Worm (Caenorhabditis elegans) whole organism, L1 larva: ENCODE data around the gene chat-1.

Experiments
- ama-1 ChIP-seq: fragments of 150-350 bp; optimal IDR thresholded peaks from 2 replicates; lab custom pipeline; 2014
- ceh-88 ChIP-seq: fragments of 200-800 bp; sonication (Bioruptor generic); IDR thresholded peaks from 2 replicates; pipeline ENCODE4 v1.3.6; 2022; ENCODE audit warnings: missing genetic modification characterization, missing compliant biosample characterization
- dpl-1 ChIP-seq, 3 experiments: fragments of 150-350 bp in 2 of 3; sonication (generic microtip) in 1 of 3; optimal IDR thresholded peaks; 2 replicates each; lab custom pipeline; 2014 to 2017; ENCODE audit warnings: missing biosample characterization in 3 of 3, missing genetic modification characterization in 3 of 3, missing genetic modification reagents in 3 of 3
- efl-3 ChIP-seq: fragments of 200-800 bp; sonication (Bioruptor generic); optimal IDR thresholded peaks from 2 replicates; lab custom pipeline; 2018; ENCODE audit warnings: mild to moderate bottlenecking, missing genetic modification characterization, missing compliant biosample characterization
- jun-1 ChIP-seq: fragments of 150-350 bp; optimal IDR thresholded peaks from 2 replicates; lab custom pipeline; 2014; ENCODE audit warnings: missing biosample characterization, missing genetic modification reagents, missing genetic modification characterization
- nhr-11 ChIP-seq: fragments of 150-350 bp; optimal IDR thresholded peaks from 2 replicates; lab custom pipeline; 2014; ENCODE audit warnings: missing biosample characterization, missing genetic modification characterization
- nhr-19 ChIP-seq: fragments of 200-800 bp; sonication (Bioruptor generic); conservative IDR thresholded peaks from 2 replicates; pipeline ENCODE4 v1.3.6; 2022; ENCODE audit warnings: missing genetic modification characterization, missing compliant biosample characterization
- nhr-237 ChIP-seq: fragments of 150-350 bp; optimal IDR thresholded peaks from 2 replicates; lab custom pipeline; 2014; ENCODE audit warnings: missing biosample characterization, missing genetic modification characterization
- nhr-28 ChIP-seq: fragments of 150-350 bp; optimal IDR thresholded peaks from 2 replicates; lab custom pipeline; 2014; ENCODE audit warnings: missing biosample characterization, missing genetic modification characterization
- tbx-2 ChIP-seq: sonication (generic microtip); optimal IDR thresholded peaks from 2 replicates; lab custom pipeline; 2016; ENCODE audit warnings: missing genetic modification characterization, missing compliant biosample characterization
- unc-62 ChIP-seq: fragments of 150-350 bp; optimal IDR thresholded peaks from 2 replicates; lab custom pipeline; 2014; ENCODE audit warnings: missing biosample characterization, missing genetic modification reagents, missing genetic modification characterization
- ztf-11 ChIP-seq, 2 experiments: sonication (generic microtip); optimal IDR thresholded peaks; 2 replicates each; lab custom pipeline; 2016 to 2017; ENCODE audit warnings: missing genetic modification characterization in 2 of 2, missing biosample characterization in 1 of 2, missing compliant biosample characterization in 1 of 2

DNA sequence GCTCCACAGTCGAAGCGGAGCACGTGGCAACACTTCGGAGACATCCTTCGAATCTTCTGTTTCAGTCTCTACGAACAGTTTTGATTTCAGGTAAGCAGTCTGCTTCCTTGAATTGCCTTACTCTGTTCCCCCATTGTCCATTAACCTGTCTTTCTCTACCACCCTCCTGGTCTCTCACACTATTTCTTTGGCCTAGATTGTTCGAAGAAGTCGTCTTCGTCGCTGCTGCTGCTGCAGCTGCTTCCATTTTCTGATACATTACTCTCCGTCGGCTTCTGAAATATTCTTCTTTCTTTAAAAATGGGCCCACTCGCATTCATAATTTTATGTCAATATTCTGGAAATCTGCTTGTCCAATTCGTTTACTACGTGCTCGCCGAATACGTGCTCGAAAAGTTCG is 4.4 kb downstream of the chat-1 start, which contains the start of gene R08C7.1:
- TF ChIP-seq tbx-2 (tag; lab: Kevin White, UChicago) (no peak), jun-1 (no peak), nhr-19 (GFP tag; lab: Robert Waterston, UW) (no peak), efl-3 (GFP tag; lab: Kevin White, UChicago) (no peak), nhr-237 (tag; lab: Kevin White, UChicago) (no peak), ceh-88 (GFP tag; lab: Robert Waterston, UW) (no peak), dpl-1 (GFP tag; optimal IDR thresholded peaks at IDR 0.05; lab: Kevin White, UChicago) (no peak), nhr-11 (tag; lab: Kevin White, UChicago) (no peak), ztf-11 (tag; optimal IDR thresholded peaks at IDR 0.05; lab: Kevin White, UChicago) (no peak), nhr-28 (tag; lab: Kevin White, UChicago) (no peak), unc-62 (GFP tag; lab: Kevin White, UChicago) (no peak), ama-1 (lab: Kevin White, UChicago) (no peak)
